Fruit fly (Drosophila melanogaster) whole organism, prepupa: Measurements from ENCODE around the gene CG42553.

Experiments
- CG1621 ChIP-seq: fragments of 200-800 bp; sonication (Bioruptor generic); optimal IDR thresholded peaks from 3 replicates; lab custom pipeline; 2018; ENCODE audit warnings: missing biosample characterization, mild to moderate bottlenecking, missing genetic modification characterization
- CG16779 ChIP-seq: fragments of 200-800 bp; sonication (Bioruptor generic); optimal IDR thresholded peaks from 3 replicates; lab custom pipeline; 2017; ENCODE audit warnings: missing biosample characterization, mild to moderate bottlenecking, missing genetic modification characterization
- CG7368 ChIP-seq: fragments of 200-800 bp; sonication (Bioruptor generic); optimal IDR thresholded peaks from 3 replicates; lab custom pipeline; 2016; ENCODE audit warnings: missing biosample characterization, missing genetic modification characterization

DNA sequence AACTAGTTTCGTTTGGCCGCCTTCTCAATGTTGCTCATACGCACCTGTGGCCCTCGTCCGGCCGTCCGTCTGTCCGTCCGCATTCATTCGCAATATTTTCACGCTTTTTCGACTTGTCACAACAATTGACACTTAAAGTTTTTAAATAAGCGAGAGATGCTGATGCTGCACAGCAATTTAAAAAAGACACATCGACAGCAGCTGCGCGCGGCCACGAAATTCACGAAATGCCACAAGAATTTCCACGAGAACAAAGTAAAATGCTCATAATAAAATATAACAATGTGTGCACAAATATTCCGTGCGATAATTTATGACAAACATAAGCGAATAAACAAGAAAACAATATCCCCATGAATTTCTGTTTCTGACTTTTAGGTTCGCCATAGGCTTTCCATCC is 47.1 kb upstream of the CG42553 start:
- TF ChIP-seq CG7368 (GFP tag; lab: Kevin White, UChicago) (no peak), CG1621 (no peak), CG16779 (tag; lab: Kevin White, UChicago) (no peak)
